Fruit fly (Drosophila melanogaster) whole organism, embryonic: ENCODE measurements around the gene y.

Experiments
- CG11093 ChIP-seq: fragments of 200-800 bp; sonication (Bioruptor generic); IDR thresholded peaks from 3 replicates; pipeline ENCODE4 v1.3.6; 2022; ENCODE audit warnings: missing biosample characterization, missing genetic modification characterization
- CG11456 ChIP-seq: fragments of 200-800 bp; sonication (Bioruptor generic); IDR thresholded peaks from 3 replicates; pipeline ENCODE4 v1.3.6; 2022; ENCODE audit warnings: missing biosample characterization, missing genetic modification characterization
- CG12219 ChIP-seq: fragments of 200-800 bp; sonication (Bioruptor generic); optimal IDR thresholded peaks from 3 replicates; lab custom pipeline; 2018; ENCODE audit warnings: missing biosample characterization, mild to moderate bottlenecking, missing genetic modification characterization
- CG12744 ChIP-seq: fragments of 200-800 bp; sonication (Bioruptor generic); optimal IDR thresholded peaks from 2 replicates; lab custom pipeline; 2016; ENCODE audit warnings: missing biosample characterization, missing genetic modification characterization
- CG14014 ChIP-seq: fragments of 200-800 bp; sonication (Bioruptor generic); IDR thresholded peaks from 2 replicates; pipeline ENCODE4 v1.3.6; 2022; ENCODE audit warnings: missing biosample characterization, missing genetic modification characterization
- CG15696 ChIP-seq: fragments of 200-800 bp; sonication (Bioruptor generic); optimal IDR thresholded peaks from 2 replicates; lab custom pipeline; 2019; ENCODE audit warnings: missing biosample characterization, mild to moderate bottlenecking, missing genetic modification characterization, moderate library complexity
- CG17328 ChIP-seq: fragments of 200-800 bp; sonication (Bioruptor generic); IDR thresholded peaks from 2 replicates; pipeline ENCODE4 v1.3.6; 2022; ENCODE audit warnings: missing biosample characterization, missing genetic modification characterization
- CG17912 ChIP-seq: fragments of 200-800 bp; sonication (Bioruptor generic); optimal IDR thresholded peaks from 2 replicates; lab custom pipeline; 2018; ENCODE audit warnings: missing biosample characterization, mild to moderate bottlenecking, missing genetic modification characterization
- CG2120 ChIP-seq: fragments of 200-800 bp; sonication (Bioruptor generic); optimal IDR thresholded peaks from 3 replicates; lab custom pipeline; 2016; ENCODE audit warnings: missing biosample characterization, missing genetic modification characterization
- CG2199 ChIP-seq: fragments of 200-800 bp; sonication (Bioruptor generic); IDR thresholded peaks from 3 replicates; pipeline ENCODE4 v1.3.6; 2022; ENCODE audit warnings: missing biosample characterization, missing genetic modification characterization
- CG32532 ChIP-seq: fragments of 200-800 bp; sonication (Bioruptor generic); IDR thresholded peaks from 2 replicates; pipeline ENCODE4 v1.3.6; 2022; ENCODE audit warnings: missing biosample characterization, missing genetic modification characterization
- CG3995 ChIP-seq: fragments of 200-800 bp; sonication (Bioruptor generic); optimal IDR thresholded peaks from 3 replicates; lab custom pipeline; 2016; ENCODE audit warnings: missing biosample characterization, missing genetic modification characterization
- CG4424 ChIP-seq: fragments of 200-800 bp; sonication (Bioruptor generic); optimal IDR thresholded peaks from 3 replicates; lab custom pipeline; 2016; ENCODE audit warnings: missing biosample characterization, missing genetic modification characterization
- CG4707 ChIP-seq: fragments of 200-800 bp; sonication (Bioruptor generic); optimal IDR thresholded peaks from 2 replicates; lab custom pipeline; 2018; ENCODE audit warnings: missing biosample characterization, mild to moderate bottlenecking, missing genetic modification characterization, moderate library complexity
- CG4854 ChIP-seq: fragments of 200-800 bp; sonication (Bioruptor generic); optimal IDR thresholded peaks from 2 replicates; lab custom pipeline; 2016; ENCODE audit warnings: missing biosample characterization, missing genetic modification characterization, inconsistent platforms
- CG5180 ChIP-seq: fragments of 200-800 bp; sonication (Bioruptor generic); optimal IDR thresholded peaks from 3 replicates; lab custom pipeline; 2017; ENCODE audit warnings: missing biosample characterization, missing genetic modification characterization, mild to moderate bottlenecking, moderate library complexity, missing genetic modification reagents
- CG6813 ChIP-seq: fragments of 200-800 bp; sonication (Bioruptor generic); optimal IDR thresholded peaks from 2 replicates; lab custom pipeline; 2017; ENCODE audit warnings: missing biosample characterization, missing genetic modification characterization, mild to moderate bottlenecking, moderate library complexity, missing genetic modification reagents
- CG7271 ChIP-seq: fragments of 200-800 bp; sonication (Bioruptor generic); optimal IDR thresholded peaks from 2 replicates; lab custom pipeline; 2018; ENCODE audit warnings: missing biosample characterization, mild to moderate bottlenecking, missing genetic modification characterization, moderate library complexity
- CG7963 ChIP-seq: fragments of 200-800 bp; sonication (Bioruptor generic); IDR thresholded peaks from 3 replicates; pipeline ENCODE4 v1.3.6; 2022; ENCODE audit warnings: missing biosample characterization, missing genetic modification characterization; ENCODE audit not compliant: partially characterized antibody
- CG7987 ChIP-seq: fragments of 200-800 bp; sonication (Bioruptor generic); optimal IDR thresholded peaks from 2 replicates; lab custom pipeline; 2018; ENCODE audit warnings: missing biosample characterization, mild to moderate bottlenecking, missing genetic modification characterization, moderate library complexity
- CG9215 ChIP-seq: fragments of 200-800 bp; sonication (Bioruptor generic); IDR thresholded peaks from 2 replicates; pipeline ENCODE4 v1.3.6; 2022; ENCODE audit warnings: missing biosample characterization, missing genetic modification characterization
- Dek ChIP-seq: fragments of 200-800 bp; sonication (Bioruptor generic); optimal IDR thresholded peaks from 3 replicates; lab custom pipeline; 2019; ENCODE audit warnings: missing biosample characterization, mild to moderate bottlenecking, missing genetic modification characterization, moderate library complexity
- Dip3 ChIP-seq: fragments of 200-800 bp; sonication (Bioruptor generic); optimal IDR thresholded peaks from 3 replicates; lab custom pipeline; 2016; ENCODE audit warnings: missing biosample characterization, missing genetic modification characterization
- Eip74EF ChIP-seq, 2 experiments: fragments of 200-800 bp in 1 of 2; fragments of >200 bp in 1 of 2; sonication (Bioruptor generic) in 1 of 2; optimal IDR thresholded peaks; 2 replicates each; lab custom pipeline; 2017 to 2019; ENCODE audit warnings: missing biosample characterization in 2 of 2, missing genetic modification characterization in 2 of 2, mild to moderate bottlenecking in 1 of 2, moderate library complexity in 1 of 2
- Gsc ChIP-seq: fragments of 200-800 bp; sonication (Bioruptor generic); IDR thresholded peaks from 2 replicates; pipeline ENCODE4 v1.3.6; 2022; ENCODE audit warnings: missing biosample characterization, missing genetic modification characterization
- Hand ChIP-seq: fragments of 200-800 bp; sonication (Bioruptor generic); optimal IDR thresholded peaks from 2 replicates; lab custom pipeline; 2017; ENCODE audit warnings: mild to moderate bottlenecking, missing biosample characterization, missing genetic modification reagents, missing genetic modification characterization
- Hr51 ChIP-seq, 2 experiments: fragments of 200-800 bp; sonication (Bioruptor generic); optimal IDR thresholded peaks; 2 replicates in 1 of 2; 3 replicates in 1 of 2; lab custom pipeline; 2016 to 2018; ENCODE audit warnings: missing biosample characterization in 2 of 2, missing genetic modification characterization in 2 of 2, mild to moderate bottlenecking in 1 of 2, moderate library complexity in 1 of 2
- Kr ChIP-seq: fragments of 200-800 bp; sonication (Bioruptor generic); optimal IDR thresholded peaks from 2 replicates; lab custom pipeline; 2017; ENCODE audit warnings: missing biosample characterization, mild to moderate bottlenecking, missing genetic modification characterization
- Mad ChIP-seq: fragments of 200-800 bp; sonication (Bioruptor generic); optimal IDR thresholded peaks from 2 replicates; lab custom pipeline; 2016; ENCODE audit warnings: missing biosample characterization, missing genetic modification characterization
- Med ChIP-seq: fragments of 200-800 bp; sonication (Bioruptor generic); peaks from one replicate; lab custom pipeline; 2016; ENCODE audit warnings: missing biosample characterization, missing genetic modification characterization, mild to moderate bottlenecking, inconsistent platforms, moderate library complexity
- Xrp1 ChIP-seq: fragments of 200-800 bp; sonication (Bioruptor generic); IDR thresholded peaks from 2 replicates; pipeline ENCODE4 v1.3.6; 2022; ENCODE audit warnings: missing biosample characterization, missing genetic modification characterization
- ara ChIP-seq: fragments of 200-800 bp; sonication (Bioruptor generic); IDR thresholded peaks from 2 replicates; pipeline ENCODE4 v1.3.6; 2022; ENCODE audit warnings: missing biosample characterization, missing genetic modification characterization
- bcd ChIP-seq: fragments of 200-800 bp; sonication (Bioruptor generic); optimal IDR thresholded peaks from 2 replicates; lab custom pipeline; 2017; ENCODE audit warnings: missing biosample characterization, mild to moderate bottlenecking, missing genetic modification characterization
- cwo ChIP-seq: fragments of 200-800 bp; sonication (Bioruptor generic); optimal IDR thresholded peaks from 3 replicates; lab custom pipeline; 2017; ENCODE audit warnings: missing biosample characterization, missing genetic modification characterization, mild to moderate bottlenecking, moderate library complexity, missing genetic modification reagents
- dmrt99B ChIP-seq: fragments of 200-800 bp; sonication (Bioruptor generic); optimal IDR thresholded peaks from 2 replicates; lab custom pipeline; 2018; ENCODE audit warnings: missing biosample characterization, mild to moderate bottlenecking, missing genetic modification characterization, moderate library complexity
- emc ChIP-seq: fragments of 200-800 bp; sonication (Bioruptor generic); optimal IDR thresholded peaks from 2 replicates; lab custom pipeline; 2016; ENCODE audit warnings: missing biosample characterization, missing genetic modification characterization
- fd3F ChIP-seq: fragments of 200-800 bp; sonication (Bioruptor generic); optimal IDR thresholded peaks from 2 replicates; lab custom pipeline; 2018; ENCODE audit warnings: missing biosample characterization, mild to moderate bottlenecking, missing genetic modification characterization, moderate library complexity
- ftz-f1 ChIP-seq: fragments of 200-800 bp; sonication (Bioruptor generic); optimal IDR thresholded peaks from 2 replicates; lab custom pipeline; 2016; ENCODE audit warnings: missing biosample characterization, missing genetic modification characterization
- gsb-n ChIP-seq: fragments of 200-800 bp; sonication (Bioruptor generic); optimal IDR thresholded peaks from 3 replicates; lab custom pipeline; 2018; ENCODE audit warnings: missing biosample characterization, mild to moderate bottlenecking, missing genetic modification characterization
- mam ChIP-seq: fragments of 200-800 bp; sonication (Bioruptor generic); optimal IDR thresholded peaks from 3 replicates; lab custom pipeline; 2016; ENCODE audit warnings: missing biosample characterization, missing genetic modification characterization
- nau ChIP-seq: fragments of 200-800 bp; sonication (Bioruptor generic); optimal IDR thresholded peaks from 3 replicates; lab custom pipeline; 2017; ENCODE audit warnings: missing biosample characterization, mild to moderate bottlenecking, missing genetic modification characterization, missing genetic modification reagents
- prd ChIP-seq, 3 experiments: fragments of >200 bp in 2 of 3; fragments of 200-800 bp in 1 of 3; sonication (Bioruptor generic) in 1 of 3; optimal IDR thresholded peaks in 2 of 3; IDR thresholded peaks in 1 of 3; 2 replicates in 2 of 3; 3 replicates in 1 of 3; pipeline versions ENCODE4 v1.3.6 to Lab custom; 2017 to 2022; ENCODE audit warnings: missing biosample characterization in 1 of 3, missing genetic modification characterization in 1 of 3
- ro ChIP-seq: fragments of 200-800 bp; sonication (Bioruptor generic); IDR thresholded peaks from 2 replicates; pipeline ENCODE4 v1.3.6; 2022; ENCODE audit warnings: missing biosample characterization, missing genetic modification characterization
- slou ChIP-seq: fragments of 200-800 bp; sonication (Bioruptor generic); optimal IDR thresholded peaks from 3 replicates; lab custom pipeline; 2016; ENCODE audit warnings: missing biosample characterization, missing genetic modification characterization
- so ChIP-seq: fragments of 200-800 bp; sonication (Bioruptor generic); IDR thresholded peaks from 3 replicates; pipeline ENCODE4 v1.3.6; 2022; ENCODE audit warnings: missing biosample characterization, missing genetic modification characterization
- sr ChIP-seq: fragments of 200-800 bp; sonication (Bioruptor generic); IDR thresholded peaks from 3 replicates; pipeline ENCODE4 v1.3.6; 2022; ENCODE audit warnings: missing biosample characterization, missing genetic modification characterization
- tio ChIP-seq: fragments of 200-800 bp; sonication (Bioruptor generic); optimal IDR thresholded peaks from 2 replicates; lab custom pipeline; 2017; ENCODE audit warnings: missing biosample characterization, missing genetic modification characterization, inconsistent platforms
- tll ChIP-seq, 2 experiments: fragments of 200-800 bp in 1 of 2; fragments of >200 bp in 1 of 2; sonication (Bioruptor generic) in 1 of 2; optimal IDR thresholded peaks; 2 replicates each; lab custom pipeline; 2017 to 2019; ENCODE audit warnings: missing biosample characterization in 2 of 2, missing genetic modification characterization in 2 of 2, mild to moderate bottlenecking in 1 of 2, moderate library complexity in 1 of 2
- zfh1 ChIP-seq: fragments of 200-800 bp; sonication (Bioruptor generic); IDR thresholded peaks from 3 replicates; pipeline ENCODE4 v1.3.6; 2022; ENCODE audit warnings: missing biosample characterization, missing genetic modification characterization
- zfh2 ChIP-seq: fragments of 200-800 bp; sonication (Bioruptor generic); optimal IDR thresholded peaks from 2 replicates; lab custom pipeline; 2016; ENCODE audit warnings: missing biosample characterization, missing genetic modification characterization

y gene

dm6 chrX:345246-345645, 11.1 kb upstream of the y start (continued):
- TF ChIP-seq Hand (GFP tag; lab: Kevin White, UChicago) (no peak), CG12219 (GFP tag; lab: Kevin White, UChicago) (peak; percentile 10), ro (GFP tag; lab: Robert Waterston, UW) (no peak), zfh1 (no peak), fd3F (GFP tag; lab: Kevin White, UChicago) (no peak), CG5180 (GFP tag; lab: Kevin White, UChicago) (peak; percentile 59), so (GFP tag; lab: Robert Waterston, UW) (no peak), CG3995 (GFP tag; lab: Kevin White, UChicago) (no peak), tio (no peak), CG14014 (GFP tag; lab: Robert Waterston, UW) (peak; percentile 59; the same call in 1 of the 2 replicates), slou (GFP tag; lab: Kevin White, UChicago) (no peak), gsb-n (tag; lab: Kevin White, UChicago) (no peak), CG17912 (no peak), tll (GFP tag; optimal IDR thresholded peaks at IDR 0.05; lab: Kevin White, UChicago) (no peak), CG7987 (no peak), CG6813 (GFP tag; lab: Kevin White, UChicago) (peak; percentile 12), CG11456 (no peak), emc (no peak), ara (GFP tag; lab: Robert Waterston, UW) (no peak), dmrt99B (tag; lab: Kevin White, UChicago) (peak; percentile 6), CG17328 (GFP tag; lab: Robert Waterston, UW) (0 out of 2 replicates have a peak, but pooled peaks have one; percentile 24), CG4854 (GFP tag; lab: Kevin White, UChicago) (no peak), Eip74EF (GFP tag; optimal IDR thresholded peaks at IDR 0.05; lab: Kevin White, UChicago) (no peak), zfh2 (no peak), CG7963 (GFP tag; lab: Robert Waterston, UW) (no peak), prd (optimal IDR thresholded peaks at IDR 0.05; lab: Kevin White, UChicago) (no peak), prd (GFP tag; IDR thresholded peaks at IDR 0.05; lab: Robert Waterston, UW) (no peak), sr (GFP tag; lab: Robert Waterston, UW) (no peak), CG9215 (no peak), CG15696 (no peak), Kr (GFP tag; lab: Kevin White, UChicago) (no peak), CG4707 (no peak), Mad (GFP tag; lab: Kevin White, UChicago) (no peak), mam (GFP tag; lab: Kevin White, UChicago) (peak; percentile 8), Hr51 (GFP tag; optimal IDR thresholded peaks at IDR 0.05; lab: Kevin White, UChicago) (peak in 1 of 2 experiments; percentile 42), nau (GFP tag; lab: Kevin White, UChicago) (no peak), CG2120 (GFP tag; lab: Kevin White, UChicago) (peak; percentile 22), ftz-f1 (GFP tag; lab: Kevin White, UChicago) (no peak), Med (GFP tag; lab: Kevin White, UChicago) (peak; percentile 83), Gsc (GFP tag; lab: Robert Waterston, UW) (no peak), CG7271 (tag; lab: Kevin White, UChicago) (no peak), CG12744 (GFP tag; lab: Kevin White, UChicago) (no peak), cwo (GFP tag; lab: Kevin White, UChicago) (no peak), Dip3 (no peak), CG32532 (peak; percentile 35; the same call in 1 of the 2 replicates), Xrp1 (peak; percentile 23; the same call in 1 of the 2 replicates), Dek (tag; lab: Kevin White, UChicago) (no peak), CG11093 (GFP tag; lab: Robert Waterston, UW) (no peak), CG4424 (no peak), CG2199 (GFP tag; lab: Robert Waterston, UW) (no peak), bcd (GFP tag; lab: Kevin White, UChicago) (peak; percentile 14)
